Worm (Caenorhabditis elegans) whole organism, mixed stage, embryonic: ENCODE results near the gene C47E8.1.
A peak's percentile ranks its signal among the peaks of the same experiment; 100 is the strongest.

Experiments
- M03D4.4 ChIP-seq: sonication (generic microtip); optimal IDR thresholded peaks from 2 replicates; lab custom pipeline; 2017; ENCODE audit warnings: mild to moderate bottlenecking, missing genetic modification characterization, missing compliant biosample characterization
- blmp-1 ChIP-seq: fragments of 150-350 bp; optimal IDR thresholded peaks from 2 replicates; lab custom pipeline; 2014; ENCODE audit warnings: missing biosample characterization, missing genetic modification characterization
- ces-1 ChIP-seq: fragments of 150-350 bp; optimal IDR thresholded peaks from 2 replicates; lab custom pipeline; 2014; ENCODE audit warnings: missing biosample characterization, missing genetic modification reagents, missing genetic modification characterization
- elt-1 ChIP-seq: sonication (generic microtip); optimal IDR thresholded peaks from 2 replicates; lab custom pipeline; 2017; ENCODE audit warnings: missing genetic modification characterization, mild to moderate bottlenecking, missing compliant biosample characterization, antibody characterized with exemption, moderate library complexity, borderline replicate concordance; ENCODE audit not compliant: insufficient read depth
- lin-13 ChIP-seq: fragments of 150-350 bp; optimal IDR thresholded peaks from 2 replicates; lab custom pipeline; 2014; ENCODE audit warnings: missing biosample characterization, missing genetic modification characterization
- mab-5 ChIP-seq: fragments of 150-350 bp; optimal IDR thresholded peaks from 2 replicates; lab custom pipeline; 2014; ENCODE audit warnings: missing biosample characterization, missing genetic modification characterization
- nhr-28 ChIP-seq: fragments of 150-350 bp; optimal IDR thresholded peaks from 2 replicates; lab custom pipeline; 2014; ENCODE audit warnings: missing biosample characterization, missing genetic modification characterization
- sem-2 ChIP-seq: fragments of 200-800 bp; sonication (Bioruptor generic); optimal IDR thresholded peaks from 2 replicates; lab custom pipeline; 2018; ENCODE audit warnings: mild to moderate bottlenecking, missing genetic modification characterization, missing compliant biosample characterization
- snpc-4 ChIP-seq: fragments of 150-350 bp; optimal IDR thresholded peaks from 2 replicates; lab custom pipeline; 2014; ENCODE audit warnings: missing biosample characterization, missing genetic modification characterization
- sptf-1 ChIP-seq: sonication (generic microtip); optimal IDR thresholded peaks from 2 replicates; lab custom pipeline; 2017; ENCODE audit warnings: mild to moderate bottlenecking, missing genetic modification characterization, moderate library complexity, missing compliant biosample characterization
- unc-120 ChIP-seq: sonication (generic microtip); optimal IDR thresholded peaks from 2 replicates; lab custom pipeline; 2017; ENCODE audit warnings: missing genetic modification characterization, missing compliant biosample characterization; ENCODE audit not compliant: poor library complexity, severe bottlenecking
- unc-62 ChIP-seq: fragments of 150-350 bp; optimal IDR thresholded peaks from 2 replicates; lab custom pipeline; 2014; ENCODE audit warnings: missing biosample characterization, missing genetic modification reagents, missing genetic modification characterization
- zip-8 ChIP-seq: fragments of 150-350 bp; optimal IDR thresholded peaks from 2 replicates; lab custom pipeline; 2014; ENCODE audit warnings: missing biosample characterization, missing genetic modification characterization
- ztf-11 ChIP-seq: fragments of 150-350 bp; optimal IDR thresholded peaks from 2 replicates; lab custom pipeline; 2014; ENCODE audit warnings: missing biosample characterization, missing genetic modification characterization

DNA sequence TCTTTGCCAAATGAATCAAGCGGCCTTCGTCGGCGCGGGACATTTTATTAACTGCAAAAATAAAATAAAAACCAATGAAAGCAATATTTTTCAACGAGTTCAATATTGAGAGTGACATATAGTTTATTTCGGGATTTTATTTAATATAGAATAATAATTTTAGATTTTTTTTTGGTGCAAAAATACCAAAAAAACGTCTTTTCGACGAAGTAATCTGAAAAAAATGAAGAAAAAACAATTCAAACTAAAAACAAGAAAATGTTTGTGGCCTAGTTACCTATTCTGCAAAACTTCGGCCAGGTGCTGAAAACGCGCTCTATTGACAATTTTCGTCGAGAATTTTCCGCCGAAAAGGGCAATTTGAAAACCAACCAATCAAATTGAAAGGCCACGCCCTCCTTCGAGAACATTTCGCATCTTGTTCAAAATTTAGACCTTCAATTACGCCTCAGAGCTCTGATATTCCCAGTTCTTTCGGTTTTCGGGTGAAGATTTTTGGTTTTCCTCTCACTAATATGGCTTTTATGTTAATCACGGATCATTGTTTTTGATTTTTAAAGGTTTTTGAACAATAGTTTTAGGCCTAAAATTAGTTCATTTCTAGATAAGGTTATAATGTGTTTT, 19.7 kb downstream of the C47E8.1 start, which contains the start of gene C47E8.4:
- TF ChIP-seq snpc-4 = no peak
- TF ChIP-seq elt-1 (tag; lab: Kevin White, UChicago) = no peak
- peak; percentile 92 for TF ChIP-seq unc-62
- TF ChIP-seq M03D4.4 (tag; lab: Kevin White, UChicago) = no peak
- peak; percentile 98 for TF ChIP-seq lin-13
- TF ChIP-seq ces-1 (GFP tag; lab: Kevin White, UChicago) = peak; percentile 99
- TF ChIP-seq mab-5 (tag; lab: Kevin White, UChicago) = no peak
- TF ChIP-seq sptf-1 = peak; percentile 83
- no peak for TF ChIP-seq zip-8
- no peak for TF ChIP-seq sem-2 (GFP tag; lab: Kevin White, UChicago)
- TF ChIP-seq blmp-1 (tag; lab: Kevin White, UChicago) = peak; percentile 0
- TF ChIP-seq ztf-11 (tag; lab: Kevin White, UChicago) = peak; percentile 36
- no peak for TF ChIP-seq nhr-28 (tag; lab: Kevin White, UChicago)
- TF ChIP-seq unc-120 (tag; lab: Kevin White, UChicago) = peak; percentile 92
